Fruit fly (Drosophila melanogaster): ENCODE results near the gene UQCR-11.

dm6 chr3L:25150231-25150630 lies 29.7 kb downstream of the UQCR-11 start:
- TF ChIP-seq CG6854 (GFP tag; optimal IDR thresholded peaks at IDR 0.05), result no peak
- no peak for TF ChIP-seq CG11902 (GFP tag; optimal IDR thresholded peaks at IDR 0.05)
- TF ChIP-seq Sox14 (GFP tag; optimal IDR thresholded peaks at IDR 0.05), result no peak
- no peak for TF ChIP-seq Hr39 (GFP tag; optimal IDR thresholded peaks at IDR 0.05)
- no peak for TF ChIP-seq Sox102F (GFP tag; optimal IDR thresholded peaks at IDR 0.05)
- no peak for TF ChIP-seq Blimp-1 (GFP tag; optimal IDR thresholded peaks at IDR 0.05)
- no peak for TF ChIP-seq CG32006 (GFP tag; optimal IDR thresholded peaks at IDR 0.05)
- no peak for TF ChIP-seq CG34406 (GFP tag; optimal IDR thresholded peaks at IDR 0.05)
- TF ChIP-seq Met (GFP tag; optimal IDR thresholded peaks at IDR 0.05), result no peak

Measured in whole organism, prepupa.